Comparison of ENCODE assay signal across 3 worm cellular contexts in the genomic region with DNA sequence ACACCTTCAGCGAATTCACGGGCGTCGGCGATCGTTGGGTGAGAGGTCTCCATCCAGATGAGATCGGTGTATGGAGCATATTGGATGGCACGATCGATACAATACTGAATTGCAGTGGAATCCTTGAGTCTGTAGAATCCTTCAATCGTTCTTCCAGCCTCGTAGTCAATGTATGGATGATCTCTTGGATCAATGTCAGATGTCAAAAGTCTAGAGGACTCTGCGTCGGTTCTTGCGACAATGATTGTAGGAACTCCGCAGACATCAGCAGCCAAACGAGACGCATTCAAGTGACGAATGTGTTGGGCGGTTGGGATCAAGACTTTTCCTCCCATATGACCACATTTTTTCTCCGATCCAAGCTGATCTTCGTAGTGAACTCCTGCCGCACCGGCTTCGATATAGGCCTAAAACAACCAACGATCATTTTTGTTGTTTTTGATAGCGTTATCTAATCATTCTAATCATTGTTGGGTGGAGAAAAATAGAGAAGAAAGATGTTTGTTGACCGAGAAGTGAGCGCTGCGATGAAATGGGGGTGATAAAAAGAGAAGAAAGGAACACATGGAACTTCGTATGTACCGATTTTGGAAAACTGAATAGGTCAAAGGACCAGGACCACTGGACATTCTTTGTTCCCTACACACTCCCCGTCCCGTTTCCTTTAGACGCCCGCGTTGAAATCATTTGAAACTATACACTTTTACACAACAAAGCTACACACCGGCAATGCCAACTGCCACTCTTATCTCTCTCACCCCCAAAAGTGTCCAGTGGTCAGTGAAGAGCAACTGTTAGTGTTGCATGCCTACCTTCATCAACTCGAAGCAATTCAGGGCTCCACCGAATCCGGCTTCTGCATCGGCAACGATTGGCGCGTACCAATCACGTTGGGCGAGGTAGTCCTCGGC.
A peak's percentile ranks its signal among the peaks of the same experiment; 100 is the strongest.
TF ChIP-seq lines count a peak whose summit lies in the region.

No protein-coding gene starts in this region.

TF ChIP-seq in whole organism, L2 larva, 48 proteins besides CTCF, POLR2A, EP300 and RAD21 (continued from another document):
- no peak for TF ChIP-seq aly-2 (tag; optimal IDR thresholded peaks at IDR 0.05; lab: Kevin White, UChicago)
- TF ChIP-seq mdl-1 (tag; optimal IDR thresholded peaks at IDR 0.05; lab: Kevin White, UChicago) = no peak
- TF ChIP-seq nhr-10 (tag; optimal IDR thresholded peaks at IDR 0.05; lab: Kevin White, UChicago) = no peak
TF ChIP-seq in whole organism, L2 larva: peak in this region for 10.

TF ChIP-seq in whole organism, L4 larva, 104 proteins besides CTCF, POLR2A, EP300 and RAD21 (continued from another document):
- TF ChIP-seq rbr-2 (tag; optimal IDR thresholded peaks at IDR 0.05; lab: Kevin White, UChicago) (no peak), mxl-3 (GFP tag; optimal IDR thresholded peaks at IDR 0.05; lab: Kevin White, UChicago) (no peak), mxl-2 (GFP tag; conservative IDR thresholded peaks at IDR 0.05; lab: Robert Waterston, UW) (no peak), T26A8.4 (GFP tag; IDR thresholded peaks at IDR 0.05; lab: Robert Waterston, UW) (peak; percentile 27; the same call in 1 of the 2 replicates), F49E8.2 (tag; optimal IDR thresholded peaks at IDR 0.05; lab: Kevin White, UChicago; ENCODE audit: borderline replicate concordance) (no peak), saeg-2 (GFP tag; IDR thresholded peaks at IDR 0.05; lab: Robert Waterston, UW) (no peak), madf-9 (GFP tag; conservative IDR thresholded peaks at IDR 0.05; lab: Robert Waterston, UW) (no peak), zag-1 (tag; optimal IDR thresholded peaks at IDR 0.05; lab: Kevin White, UChicago) (no peak), mes-2 (tag; optimal IDR thresholded peaks at IDR 0.05; lab: Kevin White, UChicago; ENCODE audit: poor library complexity, severe bottlenecking) (peak; percentile 11), pqm-1 (tag; optimal IDR thresholded peaks at IDR 0.05; lab: Kevin White, UChicago) (peak; percentile 44), jun-1 (tag; optimal IDR thresholded peaks at IDR 0.05; lab: Kevin White, UChicago) (no peak), nhr-41 (GFP tag; IDR thresholded peaks at IDR 0.05; lab: Robert Waterston, UW) (no peak), ceh-32 (tag; optimal IDR thresholded peaks at IDR 0.05; lab: Kevin White, UChicago; ENCODE audit: poor library complexity) (no peak), D1046.2 (GFP tag; IDR thresholded peaks at IDR 0.05; lab: Robert Waterston, UW) (no peak), ceh-28 (tag; optimal IDR thresholded peaks at IDR 0.05; lab: Kevin White, UChicago) (no peak), ceh-82 (tag; optimal IDR thresholded peaks at IDR 0.05; lab: Kevin White, UChicago) (no peak), lin-29 (GFP tag; IDR thresholded peaks at IDR 0.05; lab: Robert Waterston, UW) (no peak; the same call in 1 of the 2 replicates), daf-16 (GFP tag; optimal IDR thresholded peaks at IDR 0.05; lab: Kevin White, UChicago) (peak in 1 of 2 experiments; percentile 6), daf-16 (tag; optimal IDR thresholded peaks at IDR 0.05; lab: Kevin White, UChicago) (no peak), fos-1 (tag; optimal IDR thresholded peaks at IDR 0.05; lab: Kevin White, UChicago) (no peak), F44E2.7 (GFP tag; IDR thresholded peaks at IDR 0.05; lab: Robert Waterston, UW) (no peak), cey-2 (tag; optimal IDR thresholded peaks at IDR 0.05; lab: Kevin White, UChicago; ENCODE audit: borderline replicate concordance, insufficient read depth) (no peak), lsy-2 (tag; optimal IDR thresholded peaks at IDR 0.05; lab: Kevin White, UChicago) (no peak), dpl-1 (GFP tag; optimal IDR thresholded peaks at IDR 0.05; lab: Kevin White, UChicago) (no peak), daf-12 (tag; optimal IDR thresholded peaks at IDR 0.05; lab: Kevin White, UChicago) (no peak), mdt-29 (GFP tag; IDR thresholded peaks at IDR 0.05; lab: Robert Waterston, UW) (no peak), ZK337.2 (GFP tag; IDR thresholded peaks at IDR 0.05; lab: Robert Waterston, UW) (no peak), ceh-62 (tag; optimal IDR thresholded peaks at IDR 0.05; lab: Kevin White, UChicago) (no peak), attf-4 (tag; optimal IDR thresholded peaks at IDR 0.05; lab: Kevin White, UChicago) (no peak), mep-1 (tag; optimal IDR thresholded peaks at IDR 0.05; lab: Kevin White, UChicago) (peak; percentile 30), nhr-48 (tag; optimal IDR thresholded peaks at IDR 0.05; lab: Kevin White, UChicago) (no peak), hlh-11 (tag; optimal IDR thresholded peaks at IDR 0.05; lab: Kevin White, UChicago) (no peak), lir-3 (tag; optimal IDR thresholded peaks at IDR 0.05; lab: Kevin White, UChicago) (no peak), nhr-42 (GFP tag; IDR thresholded peaks at IDR 0.05; lab: Robert Waterston, UW) (peak; percentile 24; the same call in 1 of the 2 replicates), set-16 (GFP tag; IDR thresholded peaks at IDR 0.05; lab: Robert Waterston, UW) (no peak), lin-39 (tag; optimal IDR thresholded peaks at IDR 0.05; lab: Kevin White, UChicago) (no peak), zfp-3 (GFP tag; conservative IDR thresholded peaks at IDR 0.05; lab: Robert Waterston, UW) (peak; percentile 41; the same call in 1 of the 2 replicates), madf-5 (GFP tag; IDR thresholded peaks at IDR 0.05; lab: Robert Waterston, UW) (no peak; a peak in 1 of 4 replicates), T20F7.1 (GFP tag; optimal IDR thresholded peaks at IDR 0.05; lab: Kevin White, UChicago) (no peak), nhr-77 (tag; optimal IDR thresholded peaks at IDR 0.05; lab: Kevin White, UChicago) (no peak), zip-2 (tag; optimal IDR thresholded peaks at IDR 0.05; lab: Kevin White, UChicago) (peak; percentile 15), ama-1 (optimal IDR thresholded peaks at IDR 0.05; lab: Kevin White, UChicago) (peak; percentile 89), lin-1 (GFP tag; IDR thresholded peaks at IDR 0.05; lab: Robert Waterston, UW) (no peak; the same call in 1 of the 2 replicates)

TF ChIP-seq in whole organism, young adult, 124 proteins besides CTCF, POLR2A, EP300 and RAD21 (continued from another document):
- TF ChIP-seq unc-130 (GFP tag; optimal IDR thresholded peaks at IDR 0.05; lab: Kevin White, UChicago) = no peak
- no peak for TF ChIP-seq lin-40 (tag; optimal IDR thresholded peaks at IDR 0.05; lab: Kevin White, UChicago)
- no peak for TF ChIP-seq sea-2 (GFP tag; IDR thresholded peaks at IDR 0.05; lab: Robert Waterston, UW)
- TF ChIP-seq let-607 (tag; optimal IDR thresholded peaks at IDR 0.05; lab: Kevin White, UChicago) = peak; percentile 0 to 33
- TF ChIP-seq F10E7.11 (tag; optimal IDR thresholded peaks at IDR 0.05; lab: Kevin White, UChicago) = no peak
- no peak for TF ChIP-seq zfh-2 (GFP tag; conservative IDR thresholded peaks at IDR 0.05; lab: Robert Waterston, UW)
- no peak for TF ChIP-seq Y79H2A.3 (GFP tag; conservative IDR thresholded peaks at IDR 0.05; lab: Robert Waterston, UW)
- TF ChIP-seq die-1 (tag; optimal IDR thresholded peaks at IDR 0.05; lab: Kevin White, UChicago) = no peak
- TF ChIP-seq T26A5.8 (tag; optimal IDR thresholded peaks at IDR 0.05; lab: Kevin White, UChicago) = no peak
- TF ChIP-seq lin-35 (GFP tag; optimal IDR thresholded peaks at IDR 0.05; lab: Kevin White, UChicago) = no peak
- no peak for TF ChIP-seq gei-17 (GFP tag; optimal IDR thresholded peaks at IDR 0.05; lab: Kevin White, UChicago)
- TF ChIP-seq ama-1 (optimal IDR thresholded peaks at IDR 0.05; lab: Kevin White, UChicago) = peak; percentile 38
- TF ChIP-seq ama-1 (GFP tag; optimal IDR thresholded peaks at IDR 0.05; lab: Kevin White, UChicago) = no peak
- TF ChIP-seq nfya-2 (GFP tag; IDR thresholded peaks at IDR 0.05; lab: Robert Waterston, UW) = no peak
- peak; percentile 18; the same call in 1 of the 2 replicates for TF ChIP-seq Y95B8A.8 (GFP tag; IDR thresholded peaks at IDR 0.05; lab: Robert Waterston, UW)
- TF ChIP-seq ccch-3 (GFP tag; optimal IDR thresholded peaks at IDR 0.05; lab: Kevin White, UChicago) = no peak
- no peak for TF ChIP-seq D2030.7 (GFP tag; IDR thresholded peaks at IDR 0.05; lab: Robert Waterston, UW)
- TF ChIP-seq C06A6.2 (GFP tag; conservative IDR thresholded peaks at IDR 0.05; lab: Robert Waterston, UW) = no peak
- no peak for TF ChIP-seq rpc-1 (optimal IDR thresholded peaks at IDR 0.05; lab: Kevin White, UChicago)
- no peak for TF ChIP-seq rpc-1 (tag; optimal IDR thresholded peaks at IDR 0.05; lab: Kevin White, UChicago)
- peak; percentile 29 for TF ChIP-seq nhr-80 (tag; optimal IDR thresholded peaks at IDR 0.05; lab: Kevin White, UChicago)
